Worm (Caenorhabditis elegans): ENCODE data around the gene nmt-1.

The nmt-1 gene

ce11 chrIII:6144390-6144962 lies 28.3 kb upstream of the nmt-1 start (continued):
- TF ChIP-seq rnt-1 (tag; optimal IDR thresholded peaks at IDR 0.05): peak; percentile 75
- no peak for TF ChIP-seq ceh-63 (GFP tag; optimal IDR thresholded peaks at IDR 0.05)
- peak in 1 of 2 experiments; percentile 30 for TF ChIP-seq lin-35 (GFP tag; optimal IDR thresholded peaks at IDR 0.05)
- TF ChIP-seq fkh-10 (GFP tag; optimal IDR thresholded peaks at IDR 0.05): no peak
- TF ChIP-seq sup-37 (GFP tag; optimal IDR thresholded peaks at IDR 0.05): no peak
- TF ChIP-seq mep-1 (tag; optimal IDR thresholded peaks at IDR 0.05): no peak
- peak; percentile 76 for TF ChIP-seq nhr-85 (tag)
- no peak for TF ChIP-seq nhr-84 (tag; optimal IDR thresholded peaks at IDR 0.05)
- TF ChIP-seq isw-1 (GFP tag; IDR thresholded peaks at IDR 0.05): no peak
- TF ChIP-seq xbp-1 (tag; optimal IDR thresholded peaks at IDR 0.05): no peak
- TF ChIP-seq nhr-71 (tag; optimal IDR thresholded peaks at IDR 0.05): peak; percentile 44
- peak in 1 of 2 experiments; percentile 71 for TF ChIP-seq mdl-1 (tag; optimal IDR thresholded peaks at IDR 0.05)
- no peak for TF ChIP-seq mab-9 (GFP tag; IDR thresholded peaks at IDR 0.05)
- TF ChIP-seq egl-27 (tag; optimal IDR thresholded peaks at IDR 0.05): no peak
- peak; percentile 6 for TF ChIP-seq C16A3.4 (tag; optimal IDR thresholded peaks at IDR 0.05)
- no peak for TF ChIP-seq ama-1 (optimal IDR thresholded peaks at IDR 0.05)
- no peak for TF ChIP-seq sox-4 (tag; optimal IDR thresholded peaks at IDR 0.05)
- TF ChIP-seq grh-1 (GFP tag; IDR thresholded peaks at IDR 0.05): no peak
- no peak for TF ChIP-seq efl-1 (optimal IDR thresholded peaks at IDR 0.05)
- TF ChIP-seq efl-1 (GFP tag; optimal IDR thresholded peaks at IDR 0.05 in 1 of 2): no peak
- peak in 3 of 6 experiments; percentile 40 to 91 (median 52) for TF ChIP-seq elt-3 (tag; optimal IDR thresholded peaks at IDR 0.05)
- no peak for TF ChIP-seq hpl-2 (GFP tag; optimal IDR thresholded peaks at IDR 0.05)

DNA sequence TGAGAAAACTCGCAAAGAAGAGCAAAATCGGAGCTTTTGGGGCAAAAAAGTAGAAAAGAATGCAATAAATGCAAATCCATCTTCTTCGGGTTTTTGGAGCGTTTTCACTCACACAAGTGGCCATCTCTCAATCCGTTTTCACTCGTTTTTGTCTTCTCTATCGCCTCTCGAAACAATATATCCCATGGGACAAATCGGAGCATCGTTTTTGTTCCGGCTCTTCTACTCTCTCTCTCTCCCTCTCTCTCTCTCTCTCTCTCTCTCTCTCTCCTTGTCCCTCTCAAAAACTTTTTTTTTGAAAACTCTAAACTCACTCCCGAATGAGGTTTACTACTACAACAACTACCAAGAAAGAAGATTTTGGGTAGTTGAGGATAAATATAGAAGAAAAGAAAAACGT lies 25.4 kb upstream of the nmt-1 start:
- no peak for TF ChIP-seq nhr-20 (tag; optimal IDR thresholded peaks at IDR 0.05)
- TF ChIP-seq blmp-1 (tag; optimal IDR thresholded peaks at IDR 0.05): no peak
- peak; percentile 10 for TF ChIP-seq snu-23 (GFP tag; optimal IDR thresholded peaks at IDR 0.05)
- TF ChIP-seq nhr-12 (tag; optimal IDR thresholded peaks at IDR 0.05): no peak
- peak in 1 of 2 experiments; percentile 6 for TF ChIP-seq efl-1 (optimal IDR thresholded peaks at IDR 0.05)
- no peak for TF ChIP-seq efl-1 (GFP tag; optimal IDR thresholded peaks at IDR 0.05 in 1 of 2)
- TF ChIP-seq lsy-2 (tag; optimal IDR thresholded peaks at IDR 0.05): peak in 1 of 2 experiments; percentile 32
- TF ChIP-seq jun-1 (tag; optimal IDR thresholded peaks at IDR 0.05): no peak
- TF ChIP-seq efl-3 (GFP tag; optimal IDR thresholded peaks at IDR 0.05): no peak
- no peak for TF ChIP-seq zag-1 (tag; optimal IDR thresholded peaks at IDR 0.05)
- no peak for TF ChIP-seq snpc-4 (tag; optimal IDR thresholded peaks at IDR 0.05)
- TF ChIP-seq sox-4 (tag; optimal IDR thresholded peaks at IDR 0.05): no peak
- no peak for TF ChIP-seq zip-4 (GFP tag; optimal IDR thresholded peaks at IDR 0.05)
- no peak for TF ChIP-seq swsn-7 (tag; optimal IDR thresholded peaks at IDR 0.05)
- TF ChIP-seq lin-14 (GFP tag; optimal IDR thresholded peaks at IDR 0.05): peak; percentile 79
- TF ChIP-seq nhr-71 (tag; optimal IDR thresholded peaks at IDR 0.05): peak; percentile 36
- TF ChIP-seq fkh-10 (GFP tag; optimal IDR thresholded peaks at IDR 0.05): peak; percentile 50
- peak; percentile 6 for TF ChIP-seq rnt-1 (tag; optimal IDR thresholded peaks at IDR 0.05)
- peak; percentile 59; the same call in 1 of the 2 replicates for TF ChIP-seq mab-9 (GFP tag; IDR thresholded peaks at IDR 0.05)
- no peak for TF ChIP-seq aly-2 (tag; optimal IDR thresholded peaks at IDR 0.05)
- TF ChIP-seq ceh-88 (GFP tag; IDR thresholded peaks at IDR 0.05): no peak
- no peak for TF ChIP-seq unc-62 (GFP tag; optimal IDR thresholded peaks at IDR 0.05)
- no peak for TF ChIP-seq elt-2 (tag; optimal IDR thresholded peaks at IDR 0.05)
- no peak for TF ChIP-seq C16A3.4 (tag; optimal IDR thresholded peaks at IDR 0.05)
- TF ChIP-seq xbp-1 (tag; optimal IDR thresholded peaks at IDR 0.05): no peak
- no peak for TF ChIP-seq ztf-4 (tag; optimal IDR thresholded peaks at IDR 0.05)
- no peak for TF ChIP-seq mef-2 (tag; optimal IDR thresholded peaks at IDR 0.05)

- TF ChIP-seq nhr-28 (tag; optimal IDR thresholded peaks at IDR 0.05) (no peak), unc-86 (tag; optimal IDR thresholded peaks at IDR 0.05) (no peak), alr-1 (tag; optimal IDR thresholded peaks at IDR 0.05; ENCODE audit: borderline replicate concordance) (no peak), zip-4 (GFP tag; optimal IDR thresholded peaks at IDR 0.05) (no peak), pqm-1 (tag; optimal IDR thresholded peaks at IDR 0.05) (no peak), ces-1 (GFP tag; optimal IDR thresholded peaks at IDR 0.05) (no peak), swsn-7 (tag; optimal IDR thresholded peaks at IDR 0.05) (no peak), efl-1 (optimal IDR thresholded peaks at IDR 0.05) (no peak), efl-1 (GFP tag; optimal IDR thresholded peaks at IDR 0.05 in 1 of 2) (no peak), unc-130 (tag; optimal IDR thresholded peaks at IDR 0.05) (no peak), sup-37 (GFP tag; optimal IDR thresholded peaks at IDR 0.05) (no peak), snu-23 (GFP tag; optimal IDR thresholded peaks at IDR 0.05) (no peak)
Observed at ce11 chrIII:6140818-6141217, 24.7 kb upstream of the nmt-1 start.

Measured in whole organism, L1 larva.